Worm (Caenorhabditis elegans) whole organism, mixed stage, embryonic: ENCODE measurements around the gene F42F12.4.

Source experiments
- M03D4.4 ChIP-seq: sonication (generic microtip); optimal IDR thresholded peaks from 2 replicates; lab custom pipeline; 2017; ENCODE audit warnings: mild to moderate bottlenecking, missing genetic modification characterization, missing compliant biosample characterization
- bed-3 ChIP-seq: fragments of 200-800 bp; sonication (Bioruptor generic); optimal IDR thresholded peaks from 3 replicates; lab custom pipeline; 2018; ENCODE audit warnings: mild to moderate bottlenecking, missing genetic modification characterization, moderate library complexity, missing compliant biosample characterization
- ceh-39 ChIP-seq: fragments of 150-350 bp; optimal IDR thresholded peaks from 2 replicates; lab custom pipeline; 2014; ENCODE audit warnings: missing biosample characterization, missing genetic modification characterization
- ceh-43 ChIP-seq: fragments of 200-800 bp; sonication (Bioruptor generic); optimal IDR thresholded peaks from 2 replicates; lab custom pipeline; 2018; ENCODE audit warnings: mild to moderate bottlenecking, missing genetic modification characterization, moderate library complexity, missing compliant biosample characterization
- ceh-83 ChIP-seq: fragments of 200-800 bp; sonication (Bioruptor generic); optimal IDR thresholded peaks from 2 replicates; lab custom pipeline; 2018; ENCODE audit warnings: mild to moderate bottlenecking, missing genetic modification characterization, missing compliant biosample characterization
- ces-1 ChIP-seq: fragments of 150-350 bp; optimal IDR thresholded peaks from 2 replicates; lab custom pipeline; 2014; ENCODE audit warnings: missing biosample characterization, missing genetic modification reagents, missing genetic modification characterization
- cnd-1 ChIP-seq: fragments of 200-800 bp; sonication (Bioruptor generic); optimal IDR thresholded peaks from 2 replicates; lab custom pipeline; 2018; ENCODE audit warnings: mild to moderate bottlenecking, missing genetic modification characterization, missing compliant biosample characterization
- drap-1 ChIP-seq: fragments of 200-800 bp; sonication (Bioruptor generic); optimal IDR thresholded peaks from 3 replicates; lab custom pipeline; 2018; ENCODE audit warnings: mild to moderate bottlenecking, missing genetic modification characterization, missing compliant biosample characterization
- elt-1 ChIP-seq: sonication (generic microtip); optimal IDR thresholded peaks from 2 replicates; lab custom pipeline; 2017; ENCODE audit warnings: missing genetic modification characterization, mild to moderate bottlenecking, missing compliant biosample characterization, antibody characterized with exemption, moderate library complexity, borderline replicate concordance; ENCODE audit not compliant: insufficient read depth
- elt-3 ChIP-seq: fragments of 150-350 bp; optimal IDR thresholded peaks from 2 replicates; lab custom pipeline; 2014; ENCODE audit warnings: missing biosample characterization, missing genetic modification characterization
- ham-2 ChIP-seq: fragments of 200-800 bp; sonication (Bioruptor generic); optimal IDR thresholded peaks from 2 replicates; lab custom pipeline; 2018; ENCODE audit warnings: mild to moderate bottlenecking, missing genetic modification characterization, missing compliant biosample characterization
- hlh-1 ChIP-seq: fragments of 150-350 bp; optimal IDR thresholded peaks from 2 replicates; lab custom pipeline; 2014; ENCODE audit warnings: missing biosample characterization, missing genetic modification reagents, missing genetic modification characterization
- lin-13 ChIP-seq: fragments of 150-350 bp; optimal IDR thresholded peaks from 2 replicates; lab custom pipeline; 2014; ENCODE audit warnings: missing biosample characterization, missing genetic modification characterization
- lin-32 ChIP-seq: fragments of 200-800 bp; sonication (Bioruptor generic); optimal IDR thresholded peaks from 2 replicates; lab custom pipeline; 2018; ENCODE audit warnings: mild to moderate bottlenecking, missing genetic modification characterization, missing compliant biosample characterization
- lsy-2 ChIP-seq: fragments of 150-350 bp; optimal IDR thresholded peaks from 2 replicates; lab custom pipeline; 2014; ENCODE audit warnings: missing biosample characterization, missing genetic modification characterization
- mab-5 ChIP-seq: fragments of 150-350 bp; optimal IDR thresholded peaks from 2 replicates; lab custom pipeline; 2014; ENCODE audit warnings: missing biosample characterization, missing genetic modification characterization
- mep-1 ChIP-seq: fragments of 150-350 bp; optimal IDR thresholded peaks from 2 replicates; lab custom pipeline; 2017; ENCODE audit warnings: missing biosample characterization, missing genetic modification reagents, missing genetic modification characterization, inconsistent platforms
- mls-2 ChIP-seq: sonication (generic microtip); optimal IDR thresholded peaks from 2 replicates; lab custom pipeline; 2016; ENCODE audit warnings: mild to moderate bottlenecking, missing genetic modification characterization, moderate library complexity, missing compliant biosample characterization
- nhr-12 ChIP-seq: fragments of 150-350 bp; optimal IDR thresholded peaks from 2 replicates; lab custom pipeline; 2014; ENCODE audit warnings: missing biosample characterization, missing genetic modification characterization
- nhr-2 ChIP-seq: fragments of 150-350 bp; optimal IDR thresholded peaks from 2 replicates; lab custom pipeline; 2014; ENCODE audit warnings: missing biosample characterization, missing genetic modification characterization
- nhr-237 ChIP-seq: fragments of 150-350 bp; optimal IDR thresholded peaks from 2 replicates; lab custom pipeline; 2014; ENCODE audit warnings: missing biosample characterization, missing genetic modification characterization
- nhr-28 ChIP-seq: fragments of 150-350 bp; optimal IDR thresholded peaks from 2 replicates; lab custom pipeline; 2014; ENCODE audit warnings: missing biosample characterization, missing genetic modification characterization
- nhr-76 ChIP-seq: sonication (generic microtip); optimal IDR thresholded peaks from 2 replicates; lab custom pipeline; 2017; ENCODE audit warnings: missing biosample characterization, missing genetic modification characterization
- pha-4 ChIP-seq: fragments of 150-350 bp; optimal IDR thresholded peaks from 2 replicates; lab custom pipeline; 2018; ENCODE audit warnings: missing biosample characterization, missing genetic modification reagents, missing genetic modification characterization
- sem-2 ChIP-seq: fragments of 200-800 bp; sonication (Bioruptor generic); optimal IDR thresholded peaks from 2 replicates; lab custom pipeline; 2018; ENCODE audit warnings: mild to moderate bottlenecking, missing genetic modification characterization, missing compliant biosample characterization
- snpc-4 ChIP-seq: fragments of 150-350 bp; optimal IDR thresholded peaks from 2 replicates; lab custom pipeline; 2014; ENCODE audit warnings: missing biosample characterization, missing genetic modification characterization
- sptf-1 ChIP-seq: sonication (generic microtip); optimal IDR thresholded peaks from 2 replicates; lab custom pipeline; 2017; ENCODE audit warnings: mild to moderate bottlenecking, missing genetic modification characterization, moderate library complexity, missing compliant biosample characterization
- tbx-8 ChIP-seq: fragments of 200-800 bp; sonication (Bioruptor generic); optimal IDR thresholded peaks from 2 replicates; lab custom pipeline; 2018; ENCODE audit warnings: mild to moderate bottlenecking, missing genetic modification characterization, moderate library complexity, missing compliant biosample characterization
- unc-120 ChIP-seq: sonication (generic microtip); optimal IDR thresholded peaks from 2 replicates; lab custom pipeline; 2017; ENCODE audit warnings: missing genetic modification characterization, missing compliant biosample characterization; ENCODE audit not compliant: poor library complexity, severe bottlenecking
- unc-62 ChIP-seq: fragments of 150-350 bp; optimal IDR thresholded peaks from 2 replicates; lab custom pipeline; 2014; ENCODE audit warnings: missing biosample characterization, missing genetic modification reagents, missing genetic modification characterization
- zip-8 ChIP-seq: fragments of 150-350 bp; optimal IDR thresholded peaks from 2 replicates; lab custom pipeline; 2014; ENCODE audit warnings: missing biosample characterization, missing genetic modification characterization
- ztf-11 ChIP-seq: fragments of 150-350 bp; optimal IDR thresholded peaks from 2 replicates; lab custom pipeline; 2014; ENCODE audit warnings: missing biosample characterization, missing genetic modification characterization

F42F12.4 gene

ce11 chrX:12352872-12353271, at the start of gene F42F12.4:
Gene F42F12.4, minus strand, starts transcription at chrX:12352947.
- TF ChIP-seq mab-5 (tag; lab: Kevin White, UChicago), result no peak
- TF ChIP-seq mep-1, result no peak
- TF ChIP-seq nhr-237 (tag; lab: Kevin White, UChicago), result no peak
- TF ChIP-seq ceh-83 (GFP tag; lab: Kevin White, UChicago), result no peak
- TF ChIP-seq sem-2 (GFP tag; lab: Kevin White, UChicago), result no peak
- TF ChIP-seq elt-1 (tag; lab: Kevin White, UChicago), result no peak
- TF ChIP-seq mls-2 (tag; lab: Kevin White, UChicago), result no peak
- TF ChIP-seq tbx-8 (GFP tag; lab: Kevin White, UChicago), result no peak
- TF ChIP-seq, all 35 proteins: peak for 0

DNA sequence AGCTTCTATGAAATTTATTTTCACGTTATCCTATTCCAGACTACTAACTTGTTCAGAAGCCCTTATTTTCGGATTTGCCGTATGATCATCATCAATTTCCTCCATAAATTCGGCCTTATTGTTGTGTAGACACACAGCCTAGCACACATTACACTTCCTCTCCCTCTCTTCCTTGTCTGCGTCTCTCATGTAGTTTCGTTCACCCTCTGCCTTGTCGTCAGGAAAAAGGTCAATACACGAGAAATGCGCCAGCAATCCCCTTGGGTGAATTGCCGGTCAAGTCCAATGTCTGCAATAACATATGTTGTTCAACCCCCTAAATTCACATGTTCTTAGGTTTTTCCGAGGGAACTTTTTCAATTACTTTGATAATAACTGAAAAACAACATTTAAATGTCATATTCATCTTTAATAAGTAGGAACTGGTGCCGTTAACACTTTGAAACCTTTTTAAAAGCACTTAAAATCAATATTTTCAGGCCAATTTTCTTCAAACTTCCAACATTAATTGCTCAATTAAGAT, 41.1 kb upstream of the F42F12.4 start, which contains the start of gene F17E5.2:
TSS of gene F17E5.2 (plus strand) at position 473 of the 523 bp plus-strand sequence.
- TF ChIP-seq elt-3 (tag; lab: Kevin White, UChicago) (no peak), nhr-2 (tag; lab: Kevin White, UChicago) (peak; percentile 69), lsy-2 (tag; lab: Kevin White, UChicago) (peak; percentile 66), lin-13 (tag; lab: Kevin White, UChicago) (peak; percentile 90), bed-3 (no peak), tbx-8 (GFP tag; lab: Kevin White, UChicago) (no peak), sptf-1 (tag; lab: Kevin White, UChicago) (no peak), ham-2 (peak; percentile 47), ztf-11 (tag; lab: Kevin White, UChicago) (no peak), M03D4.4 (tag; lab: Kevin White, UChicago) (peak; percentile 38), hlh-1 (tag; lab: Kevin White, UChicago) (peak; percentile 83), mls-2 (tag; lab: Kevin White, UChicago) (peak; percentile 66), sem-2 (GFP tag; lab: Kevin White, UChicago) (no peak), nhr-28 (no peak), ceh-83 (GFP tag; lab: Kevin White, UChicago) (no peak), unc-62 (GFP tag; lab: Kevin White, UChicago) (peak; percentile 76), pha-4 (peak; percentile 96), nhr-237 (tag; lab: Kevin White, UChicago) (peak; percentile 85), lin-32 (GFP tag; lab: Kevin White, UChicago) (peak; percentile 70), mep-1 (peak; percentile 93), elt-1 (tag; lab: Kevin White, UChicago) (no peak), drap-1 (no peak), ces-1 (GFP tag; lab: Kevin White, UChicago) (peak; percentile 48), unc-120 (tag; lab: Kevin White, UChicago) (peak; percentile 67), cnd-1 (tag; lab: Kevin White, UChicago) (peak; percentile 47), ceh-43 (GFP tag; lab: Kevin White, UChicago) (no peak), nhr-76 (no peak), mab-5 (tag; lab: Kevin White, UChicago) (peak; percentile 24)

DNA sequence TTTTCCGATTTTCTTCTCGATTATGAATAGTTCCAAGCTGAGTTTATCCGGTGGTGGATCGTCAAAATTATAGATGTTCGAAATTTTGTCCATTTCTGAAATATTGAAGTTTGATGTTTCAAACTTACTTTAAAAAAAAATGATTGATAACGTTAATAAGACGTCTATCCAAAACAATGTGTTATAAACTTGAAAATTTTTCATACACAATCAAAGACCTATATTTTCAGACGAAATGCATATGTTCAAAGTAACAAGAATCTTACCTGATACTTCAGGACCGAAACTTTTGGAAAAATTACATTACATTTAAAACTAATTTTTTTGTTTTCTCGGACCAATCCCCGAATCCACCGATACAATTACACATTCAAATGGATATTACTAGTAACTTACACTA, 38.6 kb upstream of the F42F12.4 start, which contains the start of gene nekl-3:
TSS of gene nekl-3 (minus strand) at position 101 of the 400 bp plus-strand sequence.
- TF ChIP-seq pha-4, result no peak
- TF ChIP-seq mab-5 (tag; lab: Kevin White, UChicago), result no peak
- TF ChIP-seq nhr-2 (tag; lab: Kevin White, UChicago), result no peak
- TF ChIP-seq nhr-76, result no peak
- no peak for TF ChIP-seq zip-8
- TF ChIP-seq hlh-1 (tag; lab: Kevin White, UChicago), result no peak
- TF ChIP-seq ces-1 (GFP tag; lab: Kevin White, UChicago), result no peak
- TF ChIP-seq sptf-1 (tag; lab: Kevin White, UChicago), result no peak
- no peak for TF ChIP-seq elt-3 (tag; lab: Kevin White, UChicago)
- no peak for TF ChIP-seq ztf-11 (tag; lab: Kevin White, UChicago)
- TF ChIP-seq snpc-4 (tag; lab: Kevin White, UChicago), result no peak
- TF ChIP-seq sem-2 (GFP tag; lab: Kevin White, UChicago), result no peak
- no peak for TF ChIP-seq lin-32 (GFP tag; lab: Kevin White, UChicago)
- TF ChIP-seq ham-2, result no peak
- no peak for TF ChIP-seq nhr-237 (tag; lab: Kevin White, UChicago)
- TF ChIP-seq unc-62 (GFP tag; lab: Kevin White, UChicago), result no peak
- TF ChIP-seq lin-13 (tag; lab: Kevin White, UChicago), result no peak

DNA sequence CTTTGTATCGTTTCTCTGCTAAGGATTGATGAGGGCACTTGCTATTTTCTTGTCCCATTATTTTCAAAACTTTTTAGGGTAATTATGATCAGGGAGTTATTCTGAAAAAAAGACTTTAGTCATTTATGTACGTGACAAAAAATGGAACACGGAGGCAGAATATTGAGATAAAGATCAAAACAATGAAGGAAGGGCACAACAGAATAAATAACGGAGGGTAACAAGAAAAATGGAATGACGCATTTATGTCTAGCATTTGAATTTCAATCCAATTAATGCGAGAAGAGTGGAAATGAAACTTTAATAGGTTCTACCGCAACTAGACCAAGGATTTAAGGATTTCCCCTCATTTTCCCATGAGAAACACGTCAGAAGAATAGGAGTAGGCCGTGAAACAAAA, 25.5 kb upstream of the F42F12.4 start, which contains the start of gene glb-13:
TSS of gene glb-13 (minus strand) at position 101 of the 400 bp plus-strand sequence.
- no peak for TF ChIP-seq mls-2 (tag; lab: Kevin White, UChicago)
- TF ChIP-seq mep-1, result no peak
- no peak for TF ChIP-seq lin-13 (tag; lab: Kevin White, UChicago)
- TF ChIP-seq nhr-76, result no peak
- TF ChIP-seq ztf-11 (tag; lab: Kevin White, UChicago), result no peak
- no peak for TF ChIP-seq mab-5 (tag; lab: Kevin White, UChicago)
- no peak for TF ChIP-seq nhr-12 (tag; lab: Kevin White, UChicago)
- TF ChIP-seq nhr-28, result no peak
- TF ChIP-seq ceh-39 (tag; lab: Kevin White, UChicago), result no peak
- TF ChIP-seq ces-1 (GFP tag; lab: Kevin White, UChicago), result no peak
- no peak for TF ChIP-seq ham-2
- TF ChIP-seq hlh-1 (tag; lab: Kevin White, UChicago), result no peak
- TF ChIP-seq lin-32 (GFP tag; lab: Kevin White, UChicago), result no peak
- no peak for TF ChIP-seq lsy-2 (tag; lab: Kevin White, UChicago)
- no peak for TF ChIP-seq bed-3
